Fruit fly (Drosophila melanogaster) whole organism, embryonic: ENCODE data around the gene inc.

ENCODE experiments used
- Adf1 ChIP-seq: fragments of 200-800 bp; sonication (Bioruptor generic); IDR thresholded peaks from 2 replicates; pipeline ENCODE4 v1.3.6; 2022; ENCODE audit warnings: missing biosample characterization, missing genetic modification characterization
- CG10565 ChIP-seq: fragments of 200-800 bp; sonication (Bioruptor generic); optimal IDR thresholded peaks from 3 replicates; lab custom pipeline; 2016; ENCODE audit warnings: missing biosample characterization, mild to moderate bottlenecking, missing genetic modification characterization
- CG11093 ChIP-seq: fragments of 200-800 bp; sonication (Bioruptor generic); IDR thresholded peaks from 3 replicates; pipeline ENCODE4 v1.3.6; 2022; ENCODE audit warnings: missing biosample characterization, missing genetic modification characterization
- CG11695 ChIP-seq: fragments of 200-800 bp; sonication (Bioruptor generic); IDR thresholded peaks from 3 replicates; pipeline ENCODE4 v1.3.6; 2022; ENCODE audit warnings: missing biosample characterization, missing genetic modification characterization
- CG12071 ChIP-seq: fragments of 200-800 bp; sonication (Bioruptor generic); optimal IDR thresholded peaks from 3 replicates; lab custom pipeline; 2018; ENCODE audit warnings: missing biosample characterization, mild to moderate bottlenecking, missing genetic modification characterization
- CG1233 ChIP-seq: fragments of 200-800 bp; sonication (Bioruptor generic); optimal IDR thresholded peaks from 4 replicates; lab custom pipeline; 2018; ENCODE audit warnings: missing biosample characterization, mild to moderate bottlenecking, missing genetic modification characterization
- CG14667 ChIP-seq: fragments of 200-800 bp; sonication (Bioruptor generic); IDR thresholded peaks from 2 replicates; pipeline ENCODE4 v1.3.6; 2022; ENCODE audit warnings: missing biosample characterization, missing genetic modification characterization
- CG14710 ChIP-seq: fragments of 200-800 bp; sonication (Bioruptor generic); optimal IDR thresholded peaks from 3 replicates; lab custom pipeline; 2019; ENCODE audit warnings: missing biosample characterization, mild to moderate bottlenecking, missing genetic modification characterization, moderate library complexity
- CG15514 ChIP-seq: fragments of 200-800 bp; sonication (Bioruptor generic); optimal IDR thresholded peaks from 3 replicates; lab custom pipeline; 2017; ENCODE audit warnings: missing biosample characterization, missing genetic modification characterization, mild to moderate bottlenecking, moderate library complexity, missing genetic modification reagents
- CG1602 ChIP-seq: fragments of 200-800 bp; sonication (Bioruptor generic); optimal IDR thresholded peaks from 3 replicates; lab custom pipeline; 2016; ENCODE audit warnings: missing biosample characterization, missing genetic modification characterization
- CG1832 ChIP-seq: fragments of 200-800 bp; sonication (Bioruptor generic); optimal IDR thresholded peaks from 2 replicates; lab custom pipeline; 2017; ENCODE audit warnings: missing biosample characterization, mild to moderate bottlenecking, missing genetic modification characterization, inconsistent platforms
- CG18764 ChIP-seq: fragments of 200-800 bp; sonication (Bioruptor generic); optimal IDR thresholded peaks from 3 replicates; lab custom pipeline; 2016; ENCODE audit warnings: missing biosample characterization, missing genetic modification characterization
- CG2202 ChIP-seq: fragments of 200-800 bp; sonication (Bioruptor generic); optimal IDR thresholded peaks from 2 replicates; lab custom pipeline; 2018; ENCODE audit warnings: missing biosample characterization, mild to moderate bottlenecking, missing genetic modification characterization
- CG30020 ChIP-seq: fragments of 200-800 bp; optimal IDR thresholded peaks from 2 replicates; lab custom pipeline; 2019; ENCODE audit warnings: missing biosample characterization, mild to moderate bottlenecking, missing genetic modification characterization, moderate library complexity
- CG30431 ChIP-seq: fragments of 200-800 bp; sonication (Bioruptor generic); optimal IDR thresholded peaks from 2 replicates; lab custom pipeline; 2017; ENCODE audit warnings: missing biosample characterization, missing genetic modification characterization
- CG3407 ChIP-seq: fragments of 200-800 bp; sonication (Bioruptor generic); optimal IDR thresholded peaks from 2 replicates; lab custom pipeline; 2018; ENCODE audit warnings: missing biosample characterization, mild to moderate bottlenecking, missing genetic modification characterization
- CG34224 ChIP-seq: fragments of 200-800 bp; sonication (Bioruptor generic); IDR thresholded peaks from 3 replicates; pipeline ENCODE4 v1.3.6; 2022; ENCODE audit warnings: missing biosample characterization, missing genetic modification characterization; ENCODE audit not compliant: partially characterized antibody
- CG4360 ChIP-seq: fragments of 200-800 bp; sonication (Bioruptor generic); IDR thresholded peaks from 2 replicates; pipeline ENCODE4 v1.3.6; 2022; ENCODE audit warnings: missing biosample characterization, missing genetic modification characterization
- CG4617 ChIP-seq: fragments of 200-800 bp; sonication (Bioruptor generic); optimal IDR thresholded peaks from 3 replicates; lab custom pipeline; 2016; ENCODE audit warnings: missing biosample characterization, missing genetic modification characterization, borderline replicate concordance
- CG4854 ChIP-seq: fragments of 200-800 bp; sonication (Bioruptor generic); optimal IDR thresholded peaks from 2 replicates; lab custom pipeline; 2016; ENCODE audit warnings: missing biosample characterization, missing genetic modification characterization, inconsistent platforms
- CG7357 ChIP-seq: fragments of 200-800 bp; sonication (Bioruptor generic); IDR thresholded peaks from 3 replicates; pipeline ENCODE4 v1.3.6; 2022; ENCODE audit warnings: missing biosample characterization, missing genetic modification characterization
- CG7556 ChIP-seq: fragments of 200-800 bp; sonication (Bioruptor generic); optimal IDR thresholded peaks from 2 replicates; lab custom pipeline; 2017; ENCODE audit warnings: missing biosample characterization, mild to moderate bottlenecking, missing genetic modification characterization
- CG7839 ChIP-seq: fragments of 200-800 bp; sonication (Bioruptor generic); optimal IDR thresholded peaks from 3 replicates; lab custom pipeline; 2018; ENCODE audit warnings: missing biosample characterization, mild to moderate bottlenecking, missing genetic modification characterization, moderate library complexity
- CoRest ChIP-seq: fragments of 200-800 bp; sonication (Bioruptor generic); optimal IDR thresholded peaks from 3 replicates; lab custom pipeline; 2018; ENCODE audit warnings: missing biosample characterization, mild to moderate bottlenecking, missing genetic modification characterization, moderate library complexity
- E2f2 ChIP-seq: fragments of 200-800 bp; sonication (Bioruptor generic); IDR thresholded peaks from 2 replicates; pipeline ENCODE4 v1.3.6; 2022; ENCODE audit warnings: missing biosample characterization, missing genetic modification characterization
- Hmx ChIP-seq: fragments of 200-800 bp; sonication (Bioruptor generic); optimal IDR thresholded peaks from 2 replicates; lab custom pipeline; 2016; ENCODE audit warnings: missing biosample characterization, missing genetic modification characterization
- Hr3 ChIP-seq: fragments of 200-800 bp; sonication (Bioruptor generic); optimal IDR thresholded peaks from 3 replicates; lab custom pipeline; 2016; ENCODE audit warnings: missing biosample characterization, missing genetic modification characterization
- MESR4 ChIP-seq: fragments of 200-800 bp; sonication (Bioruptor generic); optimal IDR thresholded peaks from 2 replicates; lab custom pipeline; 2018; ENCODE audit warnings: missing biosample characterization, mild to moderate bottlenecking, missing genetic modification characterization, moderate library complexity
- Neu2 ChIP-seq: fragments of 200-800 bp; sonication (Bioruptor generic); optimal IDR thresholded peaks from 3 replicates; lab custom pipeline; 2016; ENCODE audit warnings: missing biosample characterization, missing genetic modification characterization, borderline replicate concordance
- Scr ChIP-seq: fragments of 200-800 bp; sonication (Bioruptor generic); IDR thresholded peaks from 2 replicates; pipeline ENCODE4 v1.3.6; 2022; ENCODE audit warnings: missing biosample characterization, missing genetic modification characterization; ENCODE audit not compliant: partially characterized antibody
- Ssrp ChIP-seq: fragments of 200-800 bp; sonication (Bioruptor generic); optimal IDR thresholded peaks from 2 replicates; lab custom pipeline; 2018; ENCODE audit warnings: missing biosample characterization, mild to moderate bottlenecking, missing genetic modification characterization, moderate library complexity
- Vsx1 ChIP-seq: fragments of 200-800 bp; sonication (Bioruptor generic); optimal IDR thresholded peaks from 2 replicates; lab custom pipeline; 2017; ENCODE audit warnings: missing biosample characterization, mild to moderate bottlenecking, missing genetic modification characterization, missing genetic modification reagents
- YL-1 ChIP-seq: fragments of 200-800 bp; sonication (Bioruptor generic); optimal IDR thresholded peaks from 3 replicates; lab custom pipeline; 2017; ENCODE audit warnings: missing biosample characterization, mild to moderate bottlenecking, missing genetic modification characterization
- ac ChIP-seq: fragments of 200-800 bp; sonication (Bioruptor generic); optimal IDR thresholded peaks from 3 replicates; lab custom pipeline; 2017; ENCODE audit warnings: missing biosample characterization, mild to moderate bottlenecking, missing genetic modification characterization
- ash1 ChIP-seq: fragments of 200-800 bp; sonication (Bioruptor generic); optimal IDR thresholded peaks from 2 replicates; lab custom pipeline; 2018; ENCODE audit warnings: missing biosample characterization, mild to moderate bottlenecking, missing genetic modification characterization
- az2 ChIP-seq: fragments of 200-800 bp; sonication (Bioruptor generic); optimal IDR thresholded peaks from 3 replicates; lab custom pipeline; 2016; ENCODE audit warnings: missing biosample characterization, missing genetic modification characterization
- br ChIP-seq: fragments of >200 bp; optimal IDR thresholded peaks from 2 replicates; lab custom pipeline; 2017
- cad ChIP-seq: fragments of >200 bp; optimal IDR thresholded peaks from 2 replicates; lab custom pipeline; 2017; ENCODE audit warnings: missing biosample characterization, missing genetic modification characterization
- cas ChIP-seq: fragments of 200-800 bp; sonication (Bioruptor generic); IDR thresholded peaks from 2 replicates; pipeline ENCODE4 v1.3.6; 2022; ENCODE audit warnings: missing biosample characterization, missing genetic modification characterization
- danr ChIP-seq: fragments of 200-800 bp; sonication (Bioruptor generic); IDR thresholded peaks from 2 replicates; pipeline ENCODE4 v1.3.6; 2022; ENCODE audit warnings: missing biosample characterization, missing genetic modification characterization
- fd64A ChIP-seq: fragments of 200-800 bp; sonication (Bioruptor generic); optimal IDR thresholded peaks from 3 replicates; lab custom pipeline; 2018; ENCODE audit warnings: missing biosample characterization, mild to moderate bottlenecking, missing genetic modification characterization
- mam ChIP-seq: fragments of 200-800 bp; sonication (Bioruptor generic); optimal IDR thresholded peaks from 3 replicates; lab custom pipeline; 2016; ENCODE audit warnings: missing biosample characterization, missing genetic modification characterization
- nerfin-1 ChIP-seq: fragments of 200-800 bp; sonication (Bioruptor generic); optimal IDR thresholded peaks from 3 replicates; lab custom pipeline; 2019; ENCODE audit warnings: missing biosample characterization, mild to moderate bottlenecking, missing genetic modification characterization, moderate library complexity
- odd ChIP-seq: fragments of 200-800 bp; sonication (Bioruptor generic); optimal IDR thresholded peaks from 2 replicates; lab custom pipeline; 2017; ENCODE audit warnings: missing biosample characterization, mild to moderate bottlenecking, missing genetic modification characterization
- repo ChIP-seq: fragments of 200-800 bp; sonication (Bioruptor generic); optimal IDR thresholded peaks from 2 replicates; lab custom pipeline; 2016; ENCODE audit warnings: missing biosample characterization, missing genetic modification characterization
- sc ChIP-seq, 3 experiments: fragments of >200 bp in 2 of 3; fragments of 200-800 bp in 1 of 3; sonication (Bioruptor generic) in 1 of 3; optimal IDR thresholded peaks; 2 replicates in 2 of 3; 3 replicates in 1 of 3; lab custom pipeline; 2017; ENCODE audit warnings: mild to moderate bottlenecking in 1 of 3, missing biosample characterization in 1 of 3, missing genetic modification characterization in 1 of 3, missing genetic modification reagents in 1 of 3
- so ChIP-seq: fragments of 200-800 bp; sonication (Bioruptor generic); IDR thresholded peaks from 3 replicates; pipeline ENCODE4 v1.3.6; 2022; ENCODE audit warnings: missing biosample characterization, missing genetic modification characterization
- ssp ChIP-seq: fragments of 200-800 bp; sonication (Bioruptor generic); IDR thresholded peaks from 2 replicates; pipeline ENCODE4 v1.3.6; 2022; ENCODE audit warnings: missing biosample characterization, missing genetic modification characterization
- toy ChIP-seq: fragments of 200-800 bp; sonication (Bioruptor generic); IDR thresholded peaks from 2 replicates; pipeline ENCODE4 v1.3.6; 2022; ENCODE audit warnings: missing biosample characterization, missing genetic modification characterization
- twi ChIP-seq: fragments of 200-800 bp; optimal IDR thresholded peaks from 2 replicates; lab custom pipeline; 2019; ENCODE audit warnings: missing biosample characterization, mild to moderate bottlenecking, missing genetic modification characterization, moderate library complexity
- zf30C ChIP-seq: fragments of 200-800 bp; sonication (Bioruptor generic); optimal IDR thresholded peaks from 3 replicates; lab custom pipeline; 2018; ENCODE audit warnings: missing biosample characterization, mild to moderate bottlenecking, missing genetic modification characterization

The inc gene

dm6 chrX:1470562-1470961 lies 12.7 kb upstream of the inc start, which contains the start of gene pck (continued):
- TF ChIP-seq ash1 (GFP tag; lab: Kevin White, UChicago) (no peak), sc (optimal IDR thresholded peaks at IDR 0.05; lab: Kevin White, UChicago) (no peak), sc (GFP tag; optimal IDR thresholded peaks at IDR 0.05; lab: Kevin White, UChicago) (no peak), CG3407 (GFP tag; lab: Kevin White, UChicago) (peak; percentile 34), CoRest (tag; lab: Kevin White, UChicago) (peak; percentile 49), CG11093 (GFP tag; lab: Robert Waterston, UW) (no peak), CG34224 (peak; percentile 65), br (no peak), CG14667 (peak; percentile 44), CG7556 (GFP tag; lab: Kevin White, UChicago) (peak; percentile 56), CG30020 (peak; percentile 50), Scr (GFP tag; lab: Robert Waterston, UW) (peak; percentile 67), MESR4 (peak; percentile 75), CG7357 (peak; percentile 20; the same call in 1 of the 3 replicates), danr (peak; percentile 24; the same call in 1 of the 2 replicates), repo (no peak), CG30431 (GFP tag; lab: Kevin White, UChicago) (peak; percentile 6), cas (no peak), Adf1 (GFP tag; lab: Robert Waterston, UW) (peak; percentile 31; the same call in 1 of the 2 replicates), mam (GFP tag; lab: Kevin White, UChicago) (peak; percentile 68), CG11695 (GFP tag; lab: Robert Waterston, UW) (no peak), so (GFP tag; lab: Robert Waterston, UW) (0 out of 3 replicates have a peak, but pooled peaks have one; percentile 56), CG12071 (GFP tag; lab: Kevin White, UChicago) (no peak), CG1233 (GFP tag; lab: Kevin White, UChicago) (no peak), az2 (GFP tag; lab: Kevin White, UChicago) (peak; percentile 71), cad (GFP tag; lab: Kevin White, UChicago) (no peak), ssp (GFP tag; lab: Robert Waterston, UW) (peak; percentile 38; the same call in 1 of the 2 replicates), nerfin-1 (tag; lab: Kevin White, UChicago) (peak; percentile 33), CG1602 (GFP tag; lab: Kevin White, UChicago) (peak; percentile 59), CG2202 (peak; percentile 53), CG10565 (GFP tag; lab: Kevin White, UChicago) (no peak), CG15514 (GFP tag; lab: Kevin White, UChicago) (peak; percentile 83), CG18764 (GFP tag; lab: Kevin White, UChicago) (peak; percentile 65), odd (GFP tag; lab: Kevin White, UChicago) (no peak), CG1832 (no peak), fd64A (GFP tag; lab: Kevin White, UChicago) (no peak), Neu2 (GFP tag; lab: Kevin White, UChicago) (peak; percentile 1), CG14710 (tag; lab: Kevin White, UChicago) (peak; percentile 75), E2f2 (GFP tag; lab: Robert Waterston, UW) (peak; percentile 78), CG4617 (GFP tag; lab: Kevin White, UChicago) (peak; percentile 81), YL-1 (GFP tag; lab: Kevin White, UChicago) (peak; percentile 84), Ssrp (tag; lab: Kevin White, UChicago) (peak; percentile 25), toy (no peak), Vsx1 (GFP tag; lab: Kevin White, UChicago) (no peak), ac (GFP tag; lab: Kevin White, UChicago) (no peak), CG7839 (tag; lab: Kevin White, UChicago) (no peak), CG4854 (peak; percentile 26), Hmx (GFP tag; lab: Kevin White, UChicago) (no peak), CG4360 (GFP tag; lab: Robert Waterston, UW) (peak; percentile 32; the same call in 1 of the 2 replicates), twi (tag; lab: Kevin White, UChicago) (no peak), Hr3 (GFP tag; lab: Kevin White, UChicago) (peak; percentile 63), zf30C (GFP tag; lab: Kevin White, UChicago) (no peak)
